Worm (Caenorhabditis elegans) whole organism, L1 larva: ENCODE data around the gene srx-129.

Experiments used
- alr-1 ChIP-seq: fragments of 200-800 bp; sonication (Bioruptor generic); optimal IDR thresholded peaks from 2 replicates; lab custom pipeline; 2018; ENCODE audit warnings: borderline replicate concordance, mild to moderate bottlenecking, missing genetic modification characterization, missing compliant biosample characterization
- ets-5 ChIP-seq: fragments of 200-800 bp; sonication (Bioruptor generic); IDR thresholded peaks from 2 replicates; pipeline ENCODE4 v1.3.6; 2022; ENCODE audit warnings: missing genetic modification characterization, missing compliant biosample characterization
- hpl-2 ChIP-seq: fragments of 150-350 bp; optimal IDR thresholded peaks from 2 replicates; lab custom pipeline; 2014; ENCODE audit warnings: missing biosample characterization, missing genetic modification reagents, missing genetic modification characterization
- nhr-11 ChIP-seq: fragments of 150-350 bp; optimal IDR thresholded peaks from 2 replicates; lab custom pipeline; 2014; ENCODE audit warnings: missing biosample characterization, missing genetic modification characterization
- nhr-28 ChIP-seq: fragments of 150-350 bp; optimal IDR thresholded peaks from 2 replicates; lab custom pipeline; 2014; ENCODE audit warnings: missing biosample characterization, missing genetic modification characterization
- pqm-1 ChIP-seq: sonication (generic microtip); optimal IDR thresholded peaks from 3 replicates; lab custom pipeline; 2017; ENCODE audit warnings: missing biosample characterization, missing genetic modification characterization
- zag-1 ChIP-seq: fragments of 150-350 bp; optimal IDR thresholded peaks from 2 replicates; lab custom pipeline; 2014; ENCODE audit warnings: missing biosample characterization, missing genetic modification characterization
- ztf-11 ChIP-seq, 2 experiments: sonication (generic microtip); optimal IDR thresholded peaks; 2 replicates each; lab custom pipeline; 2016 to 2017; ENCODE audit warnings: missing genetic modification characterization in 2 of 2, missing biosample characterization in 1 of 2, missing compliant biosample characterization in 1 of 2

- TF ChIP-seq pqm-1 (tag; lab: Kevin White, UChicago) = no peak
- no peak for TF ChIP-seq ets-5 (GFP tag; lab: Robert Waterston, UW)
- no peak for TF ChIP-seq nhr-11 (tag; lab: Kevin White, UChicago)
- no peak for TF ChIP-seq nhr-28 (tag; lab: Kevin White, UChicago)
- TF ChIP-seq alr-1 (tag; lab: Kevin White, UChicago) = no peak
- no peak for TF ChIP-seq hpl-2 (GFP tag; lab: Kevin White, UChicago)
- no peak for TF ChIP-seq ztf-11 (tag; optimal IDR thresholded peaks at IDR 0.05; lab: Kevin White, UChicago)
- TF ChIP-seq zag-1 (tag; lab: Kevin White, UChicago) = no peak
Observed at ce11 chrV:13854306-13854705, 20.3 kb downstream of the srx-129 start, which contains the start of gene ttr-21.
